Fruit fly (Drosophila melanogaster) whole organism, prepupa: ENCODE measurements around the gene CG5151.

Experiments used
- CG10631 ChIP-seq: fragments of 200-800 bp; sonication (Bioruptor generic); optimal IDR thresholded peaks from 2 replicates; lab custom pipeline; 2016; ENCODE audit warnings: missing biosample characterization, missing genetic modification characterization
- CG10669 ChIP-seq: fragments of 200-800 bp; sonication (Bioruptor generic); optimal IDR thresholded peaks from 3 replicates; lab custom pipeline; 2018; ENCODE audit warnings: missing biosample characterization, mild to moderate bottlenecking, missing genetic modification characterization, moderate library complexity
- CG31627 ChIP-seq: fragments of 200-800 bp; sonication (Bioruptor generic); optimal IDR thresholded peaks from 3 replicates; lab custom pipeline; 2016; ENCODE audit warnings: missing biosample characterization, missing genetic modification characterization
- CG8319 ChIP-seq: fragments of 200-800 bp; sonication (Bioruptor generic); optimal IDR thresholded peaks from 3 replicates; lab custom pipeline; 2016; ENCODE audit warnings: missing biosample characterization, missing genetic modification characterization
- Eip78C ChIP-seq: fragments of 200-800 bp; sonication (Bioruptor generic); peaks from one replicate; lab custom pipeline; 2016; ENCODE audit warnings: missing biosample characterization, missing genetic modification characterization
- Hr39 ChIP-seq: fragments of 200-800 bp; sonication (Bioruptor generic); optimal IDR thresholded peaks from 2 replicates; lab custom pipeline; 2016; ENCODE audit warnings: missing biosample characterization, missing genetic modification characterization
- Sox14 ChIP-seq: fragments of 200-800 bp; sonication (Bioruptor generic); optimal IDR thresholded peaks from 3 replicates; lab custom pipeline; 2016; ENCODE audit warnings: missing biosample characterization, missing genetic modification characterization
- achi ChIP-seq: fragments of 200-800 bp; sonication (Bioruptor generic); optimal IDR thresholded peaks from 3 replicates; lab custom pipeline; 2016; ENCODE audit warnings: missing biosample characterization, missing genetic modification characterization
- eg ChIP-seq: fragments of 200-800 bp; sonication (Bioruptor generic); IDR thresholded peaks from 3 replicates; pipeline ENCODE4 v1.3.6; 2022; ENCODE audit warnings: missing biosample characterization, missing genetic modification characterization
- topi ChIP-seq: fragments of 200-800 bp; sonication (Bioruptor generic); optimal IDR thresholded peaks from 3 replicates; lab custom pipeline; 2016; ENCODE audit warnings: missing biosample characterization, missing genetic modification characterization

DNA sequence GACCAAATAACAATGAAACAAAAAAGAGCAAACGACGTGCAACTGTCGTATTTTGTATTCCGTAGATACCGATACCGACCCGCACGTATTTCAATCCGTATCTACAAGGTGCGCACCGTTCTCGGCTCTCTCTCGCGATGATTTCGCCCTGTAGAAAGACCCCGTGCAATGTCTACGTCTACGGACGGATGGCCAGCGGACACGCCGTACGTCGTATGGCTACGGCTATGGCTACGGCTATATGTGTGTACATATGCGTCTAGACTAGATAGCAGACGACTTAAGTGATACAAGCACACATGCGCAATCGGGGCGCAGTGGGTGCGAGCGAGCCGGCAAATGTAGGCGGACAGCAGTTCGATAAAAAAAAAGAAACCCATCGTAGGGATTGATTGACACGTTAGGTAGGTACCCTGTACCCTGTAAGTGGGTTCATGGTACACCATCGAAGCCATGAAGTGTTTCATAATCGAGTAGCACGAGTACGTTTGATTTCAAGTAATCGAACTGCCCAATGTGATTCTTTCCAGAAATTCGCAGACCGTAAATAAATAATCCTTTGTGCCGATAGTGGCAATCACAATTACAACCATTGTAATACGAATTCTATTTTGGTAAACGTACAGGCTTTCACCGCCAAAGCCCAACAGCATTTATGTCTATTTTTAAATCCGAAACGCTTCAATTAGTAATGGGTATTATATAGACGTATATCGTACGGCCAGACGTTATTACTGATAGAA lies 14.9 kb downstream of the CG5151 start:
- TF ChIP-seq CG10631 (GFP tag; lab: Kevin White, UChicago) (peak; percentile 24), CG8319 (GFP tag; lab: Kevin White, UChicago) (peak; percentile 25), CG31627 (GFP tag; lab: Kevin White, UChicago) (no peak), Hr39 (peak; percentile 23), eg (GFP tag; lab: Robert Waterston, UW) (0 out of 3 replicates have a peak, but pooled peaks have one; percentile 39), Sox14 (GFP tag; lab: Kevin White, UChicago) (peak; percentile 23), CG10669 (GFP tag; lab: Kevin White, UChicago) (peak; percentile 24), Eip78C (GFP tag; lab: Kevin White, UChicago) (peak; percentile 83), topi (GFP tag; lab: Kevin White, UChicago) (no peak), achi (peak; percentile 8)
